Worm (Caenorhabditis elegans): ENCODE results near the gene W06B4.2.
A peak's percentile ranks its signal among the peaks of the same experiment; 100 is the strongest.

W06B4.2 gene

DNA sequence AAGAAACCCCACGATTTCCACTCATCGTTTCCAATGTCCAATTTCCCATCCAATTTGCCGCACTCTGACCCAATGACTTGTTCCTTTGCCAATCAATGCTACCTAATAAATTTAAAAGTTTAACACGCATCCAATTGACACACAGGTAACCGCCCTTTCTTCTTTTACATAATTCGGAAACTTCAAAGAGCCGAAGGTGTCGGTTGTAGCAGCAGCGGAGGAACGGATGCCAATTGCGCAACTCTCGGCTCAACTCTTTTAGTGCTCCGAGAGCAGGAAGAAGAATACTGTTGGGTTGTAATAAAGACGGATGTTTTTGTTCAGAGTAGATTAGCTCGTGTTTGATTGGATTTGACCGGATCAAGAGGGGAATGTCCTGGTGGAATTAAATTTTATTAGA is 49.3 kb downstream of the W06B4.2 start:
- TF ChIP-seq ahr-1 (tag; optimal IDR thresholded peaks at IDR 0.05) (no peak), Y22D7AL.16 (tag; optimal IDR thresholded peaks at IDR 0.05) (no peak), F13H6.1 (tag; optimal IDR thresholded peaks at IDR 0.05) (no peak), K09A11.1 (tag; optimal IDR thresholded peaks at IDR 0.05; ENCODE audit: insufficient read depth) (no peak), pag-3 (tag; optimal IDR thresholded peaks at IDR 0.05; ENCODE audit: borderline replicate concordance) (no peak), C38D4.7 (GFP tag; optimal IDR thresholded peaks at IDR 0.05) (no peak), unc-55 (GFP tag; optimal IDR thresholded peaks at IDR 0.05) (no peak), hlh-30 (tag; optimal IDR thresholded peaks at IDR 0.05; ENCODE audit: insufficient read depth) (no peak), sox-2 (GFP tag; IDR thresholded peaks at IDR 0.05) (no peak), nhr-11 (tag; optimal IDR thresholded peaks at IDR 0.05) (no peak), unc-42 (tag; optimal IDR thresholded peaks at IDR 0.05) (no peak), zip-5 (tag; optimal IDR thresholded peaks at IDR 0.05) (no peak)

DNA sequence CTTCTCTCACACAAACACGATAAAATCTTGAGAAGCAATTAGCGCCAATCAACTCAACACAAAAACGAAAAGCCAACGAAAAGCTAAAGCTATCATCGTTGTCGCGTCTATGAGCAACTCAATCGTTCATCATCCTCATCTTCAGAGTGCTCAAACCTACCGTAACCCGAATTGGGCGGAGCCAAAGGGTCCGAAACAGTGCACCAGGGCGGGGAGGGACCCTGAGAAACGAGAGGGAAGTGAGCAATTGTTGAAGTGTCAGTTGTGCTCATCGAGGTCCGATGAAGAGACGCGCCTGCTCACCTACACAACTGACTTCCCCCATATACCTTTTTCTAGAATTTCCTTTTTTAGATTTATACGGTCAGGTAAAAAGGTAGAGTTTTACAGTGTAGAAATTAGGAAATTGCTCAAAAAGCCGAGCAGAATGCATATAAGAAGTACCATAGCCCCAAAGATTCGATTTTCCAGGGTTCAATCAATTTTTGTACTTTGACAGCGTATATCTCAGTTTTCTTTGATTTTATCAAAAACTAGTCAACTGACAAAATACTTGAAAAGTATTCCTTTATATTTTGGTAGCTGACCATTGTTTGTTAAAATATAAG is 50.4 kb downstream of the W06B4.2 start, which contains the start of gene hlh-1:
TSS of gene hlh-1 (plus strand) at position 275 of the 608 bp plus-strand sequence.
- peak; percentile 73 for TF ChIP-seq nfya-1 (tag; optimal IDR thresholded peaks at IDR 0.05)
- TF ChIP-seq hlh-30 (tag; optimal IDR thresholded peaks at IDR 0.05; ENCODE audit: insufficient read depth), result no peak
- TF ChIP-seq unc-3 (GFP tag; conservative IDR thresholded peaks at IDR 0.05), result no peak
- no peak for TF ChIP-seq unc-3 (tag; optimal IDR thresholded peaks at IDR 0.05)
- TF ChIP-seq ceh-18 (tag; optimal IDR thresholded peaks at IDR 0.05), result peak; percentile 67
- TF ChIP-seq pha-2 (tag; optimal IDR thresholded peaks at IDR 0.05), result no peak
- TF ChIP-seq rnt-1 (tag; optimal IDR thresholded peaks at IDR 0.05), result peak; percentile 60
- TF ChIP-seq unc-55 (GFP tag; optimal IDR thresholded peaks at IDR 0.05), result peak; percentile 95

DNA sequence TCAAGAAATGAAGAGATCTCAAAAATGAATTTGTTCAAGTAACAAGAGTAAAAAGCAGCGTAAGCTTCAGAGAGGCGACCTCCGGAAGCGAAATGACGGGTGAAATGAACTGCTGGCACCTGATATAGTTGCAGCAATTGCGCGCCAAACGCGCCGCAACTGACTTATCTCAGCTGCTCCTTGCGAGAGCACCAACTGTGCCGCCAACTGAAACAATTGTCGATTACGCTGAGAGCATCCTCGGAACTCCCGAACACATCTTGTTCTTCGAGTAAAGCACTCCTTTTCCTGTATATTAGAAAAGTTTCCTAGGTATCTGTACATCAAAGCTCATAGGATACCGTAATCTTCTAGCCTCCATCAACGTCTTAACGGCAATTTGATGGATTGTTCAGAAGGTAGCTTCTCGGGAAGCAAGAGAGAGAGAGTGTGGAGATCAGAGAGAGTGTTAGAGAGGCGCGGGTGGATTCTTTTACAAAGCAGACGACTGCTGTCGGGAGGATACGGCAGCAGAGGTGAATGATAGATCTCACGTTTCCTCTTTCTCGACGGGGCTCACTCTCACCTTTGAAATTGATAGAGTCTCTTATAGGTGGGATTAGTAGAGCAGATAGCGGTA is 52.1 kb downstream of the W06B4.2 start:
- TF ChIP-seq fkh-10 (GFP tag; optimal IDR thresholded peaks at IDR 0.05) (no peak), pat-9 (tag; optimal IDR thresholded peaks at IDR 0.05) (peak; percentile 49), ceh-34 (tag; optimal IDR thresholded peaks at IDR 0.05) (peak; percentile 20), rnt-1 (tag; optimal IDR thresholded peaks at IDR 0.05) (peak; percentile 55), nhr-232 (tag; optimal IDR thresholded peaks at IDR 0.05) (no peak), unc-86 (tag; optimal IDR thresholded peaks at IDR 0.05) (no peak), ceh-18 (tag; optimal IDR thresholded peaks at IDR 0.05) (peak; percentile 41), unc-55 (GFP tag; optimal IDR thresholded peaks at IDR 0.05) (peak; percentile 36), unc-42 (tag; optimal IDR thresholded peaks at IDR 0.05) (no peak)
